Fruit fly (Drosophila melanogaster): ENCODE measurements around the gene CG13032.

dm6 chr3L:16626199-16626598 lies 47.6 kb upstream of the CG13032 start:
- no peak for TF ChIP-seq cnc (optimal IDR thresholded peaks at IDR 0.05)
- TF ChIP-seq Crg-1 (GFP tag; optimal IDR thresholded peaks at IDR 0.05) = no peak
- TF ChIP-seq CG7045 (GFP tag; optimal IDR thresholded peaks at IDR 0.05) = no peak
- TF ChIP-seq tj (GFP tag; optimal IDR thresholded peaks at IDR 0.05) = no peak
- TF ChIP-seq Mnt (GFP tag; optimal IDR thresholded peaks at IDR 0.05) = no peak
- TF ChIP-seq CG7101 (tag; optimal IDR thresholded peaks at IDR 0.05) = no peak
- no peak for TF ChIP-seq CG33017 (tag; optimal IDR thresholded peaks at IDR 0.05)
- no peak for TF ChIP-seq cic (GFP tag; optimal IDR thresholded peaks at IDR 0.05)
- TF ChIP-seq ovo (GFP tag; optimal IDR thresholded peaks at IDR 0.05) = no peak
- no peak for TF ChIP-seq CG5204 (GFP tag; optimal IDR thresholded peaks at IDR 0.05)
- no peak for TF ChIP-seq bab1 (GFP tag; optimal IDR thresholded peaks at IDR 0.05)
- TF ChIP-seq Hr96 (GFP tag; optimal IDR thresholded peaks at IDR 0.05) = no peak
